Worm (Caenorhabditis elegans) whole organism, late embryonic: ENCODE data around the gene C54E10.6.

Source experiments
- ama-1 ChIP-seq: fragments of 150-350 bp; optimal IDR thresholded peaks from 2 replicates; lab custom pipeline; 2014
- ceh-18 ChIP-seq: sonication (generic microtip); optimal IDR thresholded peaks from 2 replicates; lab custom pipeline; 2016; ENCODE audit warnings: missing genetic modification characterization, missing compliant biosample characterization
- ceh-24 ChIP-seq: sonication (generic microtip); optimal IDR thresholded peaks from 2 replicates; lab custom pipeline; 2016; ENCODE audit warnings: mild to moderate bottlenecking, missing genetic modification characterization, missing compliant biosample characterization
- ceh-9 ChIP-seq: sonication (generic microtip); optimal IDR thresholded peaks from 2 replicates; lab custom pipeline; 2016; ENCODE audit warnings: mild to moderate bottlenecking, missing genetic modification characterization, inconsistent platforms, missing compliant biosample characterization
- che-1 ChIP-seq: sonication (generic microtip); optimal IDR thresholded peaks from 2 replicates; lab custom pipeline; 2016; ENCODE audit warnings: mild to moderate bottlenecking, missing genetic modification characterization, missing compliant biosample characterization
- fkh-10 ChIP-seq: fragments of 150-350 bp; optimal IDR thresholded peaks from 2 replicates; lab custom pipeline; 2014; ENCODE audit warnings: missing biosample characterization, missing genetic modification reagents, missing genetic modification characterization
- hlh-6 ChIP-seq: sonication (generic microtip); optimal IDR thresholded peaks from 2 replicates; lab custom pipeline; 2016; ENCODE audit warnings: missing genotype, missing genetic modification characterization, missing compliant biosample characterization
- nfya-1 ChIP-seq: sonication (generic microtip); optimal IDR thresholded peaks from 2 replicates; lab custom pipeline; 2017; ENCODE audit warnings: missing genetic modification characterization, mild to moderate bottlenecking, missing compliant biosample characterization, antibody characterized with exemption, moderate library complexity
- nhr-11 ChIP-seq: fragments of 150-350 bp; optimal IDR thresholded peaks from 2 replicates; lab custom pipeline; 2014; ENCODE audit warnings: missing biosample characterization, missing genetic modification characterization
- pha-4 ChIP-seq: fragments of 150-350 bp; optimal IDR thresholded peaks from 2 replicates; lab custom pipeline; 2018; ENCODE audit warnings: missing biosample characterization, missing genetic modification reagents, missing genetic modification characterization
- pqm-1 ChIP-seq: sonication (generic microtip); optimal IDR thresholded peaks from 2 replicates; lab custom pipeline; 2016; ENCODE audit warnings: missing genetic modification characterization, missing compliant biosample characterization
- tbx-2 ChIP-seq: sonication (generic microtip); optimal IDR thresholded peaks from 2 replicates; lab custom pipeline; 2016; ENCODE audit warnings: missing genetic modification characterization, missing compliant biosample characterization

ce11 chrV:18806409-18806808, 2.1 kb downstream of the C54E10.6 start, which contains the start of gene sri-10:
- TF ChIP-seq pqm-1 (no peak), tbx-2 (no peak), ama-1 (lab: Kevin White, UChicago) (no peak), nhr-11 (tag; lab: Kevin White, UChicago) (no peak), ceh-24 (tag; lab: Kevin White, UChicago) (no peak), nfya-1 (tag; lab: Kevin White, UChicago) (no peak), hlh-6 (no peak), che-1 (tag; lab: Kevin White, UChicago) (no peak), ceh-9 (tag; lab: Kevin White, UChicago) (no peak), pha-4 (tag; lab: Kevin White, UChicago) (no peak), fkh-10 (GFP tag; lab: Kevin White, UChicago) (no peak), ceh-18 (no peak)
